Worm (Caenorhabditis elegans) whole organism, late embryonic: ENCODE data around the gene cni-1.

ENCODE experiments used
- F13H6.1 ChIP-seq: sonication (generic microtip); optimal IDR thresholded peaks from 2 replicates; lab custom pipeline; 2016; ENCODE audit warnings: missing genetic modification characterization, missing compliant biosample characterization
- K02D7.2 ChIP-seq: sonication (generic microtip); optimal IDR thresholded peaks from 2 replicates; lab custom pipeline; 2017; ENCODE audit warnings: mild to moderate bottlenecking, missing genetic modification characterization, missing compliant biosample characterization
- ceh-9 ChIP-seq: sonication (generic microtip); optimal IDR thresholded peaks from 2 replicates; lab custom pipeline; 2016; ENCODE audit warnings: mild to moderate bottlenecking, missing genetic modification characterization, inconsistent platforms, missing compliant biosample characterization
- dve-1 ChIP-seq: sonication (generic microtip); optimal IDR thresholded peaks from 2 replicates; lab custom pipeline; 2017; ENCODE audit warnings: antibody characterized with exemption, mild to moderate bottlenecking, missing genetic modification characterization, missing compliant biosample characterization
- pha-2 ChIP-seq: sonication (generic microtip); optimal IDR thresholded peaks from 2 replicates; lab custom pipeline; 2017; ENCODE audit warnings: mild to moderate bottlenecking, missing genetic modification characterization, missing compliant biosample characterization
- rnt-1 ChIP-seq: sonication (generic microtip); optimal IDR thresholded peaks from 2 replicates; lab custom pipeline; 2016; ENCODE audit warnings: missing genetic modification characterization, missing compliant biosample characterization

DNA sequence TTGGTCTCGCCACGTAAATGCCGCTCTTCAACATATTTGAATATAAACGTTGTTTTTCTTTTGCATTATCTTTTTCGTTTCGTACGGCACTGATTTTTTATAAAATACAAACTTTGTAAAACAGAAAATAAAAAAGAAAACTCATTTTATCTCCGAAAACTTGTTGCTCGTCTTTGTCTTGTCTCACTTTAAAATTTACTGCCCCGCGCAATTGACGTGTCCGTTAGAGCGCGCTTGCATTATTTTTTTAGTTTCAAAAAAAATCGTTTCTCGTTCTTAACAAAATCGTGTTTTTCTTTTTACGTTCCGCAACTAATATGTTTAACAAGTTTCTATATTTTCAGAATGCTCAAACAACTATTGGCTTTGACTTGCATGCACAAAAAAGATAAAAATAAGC lies 27.6 kb upstream of the cni-1 start, which contains the start of gene noca-1:
- no peak for TF ChIP-seq rnt-1 (tag; lab: Kevin White, UChicago)
- no peak for TF ChIP-seq K02D7.2 (tag; lab: Kevin White, UChicago)
- TF ChIP-seq ceh-9 (tag; lab: Kevin White, UChicago): no peak
- no peak for TF ChIP-seq pha-2 (tag; lab: Kevin White, UChicago)
- TF ChIP-seq dve-1 (tag; lab: Kevin White, UChicago): no peak
- TF ChIP-seq F13H6.1 (tag; lab: Kevin White, UChicago): no peak
